Fruit fly (Drosophila melanogaster): ENCODE measurements around the gene Alg14.

Gene Alg14

dm6 chrX:15462436-15462857 lies 9.5 kb upstream of the Alg14 start, which contains the start of the genes shtd, CG6294 and CG6299 (continued):
- no peak for TF ChIP-seq sr (GFP tag; IDR thresholded peaks at IDR 0.05)
- no peak for TF ChIP-seq C15 (GFP tag; IDR thresholded peaks at IDR 0.05)
- no peak for TF ChIP-seq CG10147 (GFP tag; optimal IDR thresholded peaks at IDR 0.05)
- TF ChIP-seq CG6683 (GFP tag; optimal IDR thresholded peaks at IDR 0.05), result no peak
- TF ChIP-seq pho (GFP tag; optimal IDR thresholded peaks at IDR 0.05), result peak; percentile 1
- no peak for TF ChIP-seq Fer2 (tag; optimal IDR thresholded peaks at IDR 0.05)
- no peak for TF ChIP-seq danr (GFP tag; IDR thresholded peaks at IDR 0.05)
- no peak; the same call in 2 of the 3 replicates for TF ChIP-seq CG17361 (GFP tag; IDR thresholded peaks at IDR 0.05)
- no peak for TF ChIP-seq az2 (GFP tag; optimal IDR thresholded peaks at IDR 0.05)
- TF ChIP-seq wek (GFP tag; optimal IDR thresholded peaks at IDR 0.05), result no peak
- no peak for TF ChIP-seq Fer1 (GFP tag; optimal IDR thresholded peaks at IDR 0.05)
- TF ChIP-seq Gug (GFP tag; IDR thresholded peaks at IDR 0.05), result no peak; the same call in 3 of the 4 replicates
- TF ChIP-seq CG15269 (tag; optimal IDR thresholded peaks at IDR 0.05), result no peak
- no peak for TF ChIP-seq jumu (GFP tag; optimal IDR thresholded peaks at IDR 0.05)
- no peak for TF ChIP-seq al (GFP tag; IDR thresholded peaks at IDR 0.05)
- TF ChIP-seq CG15073 (GFP tag; optimal IDR thresholded peaks at IDR 0.05), result no peak
- no peak for TF ChIP-seq CG33557 (GFP tag; optimal IDR thresholded peaks at IDR 0.05)
- peak; percentile 38 for TF ChIP-seq CG15479 (GFP tag; optimal IDR thresholded peaks at IDR 0.05)
- TF ChIP-seq CG8290 (GFP tag; optimal IDR thresholded peaks at IDR 0.05), result peak; percentile 60
- TF ChIP-seq CG8290 (tag; optimal IDR thresholded peaks at IDR 0.05), result no peak
- TF ChIP-seq grn (GFP tag; optimal IDR thresholded peaks at IDR 0.05), result no peak
- no peak for TF ChIP-seq dysf (GFP tag; IDR thresholded peaks at IDR 0.05)
- no peak for TF ChIP-seq HmgD (GFP tag; optimal IDR thresholded peaks at IDR 0.05)
- peak; percentile 93; the same call in 2 of the 3 replicates for TF ChIP-seq mld (GFP tag; IDR thresholded peaks at IDR 0.05; ENCODE audit: partially characterized antibody)
- no peak for TF ChIP-seq Sox102F (GFP tag; optimal IDR thresholded peaks at IDR 0.05)
- TF ChIP-seq CG1832 (GFP tag; optimal IDR thresholded peaks at IDR 0.05), result no peak
- TF ChIP-seq phol (tag; optimal IDR thresholded peaks at IDR 0.05), result peak; percentile 67
- TF ChIP-seq ewg (GFP tag; optimal IDR thresholded peaks at IDR 0.05), result no peak
- TF ChIP-seq ATbp (GFP tag; optimal IDR thresholded peaks at IDR 0.05), result no peak
- TF ChIP-seq cato (GFP tag; optimal IDR thresholded peaks at IDR 0.05; ENCODE audit: borderline replicate concordance), result no peak
- TF ChIP-seq CG10565 (GFP tag; optimal IDR thresholded peaks at IDR 0.05), result no peak
- no peak for TF ChIP-seq kay (GFP tag; optimal IDR thresholded peaks at IDR 0.05)
- TF ChIP-seq CG33213 (GFP tag; optimal IDR thresholded peaks at IDR 0.05), result peak; percentile 48
- TF ChIP-seq CG32532 (GFP tag; IDR thresholded peaks at IDR 0.05), result no peak
- TF ChIP-seq CG5953 (GFP tag; IDR thresholded peaks at IDR 0.05), result no peak
- TF ChIP-seq Trl (optimal IDR thresholded peaks at IDR 0.05), result no peak
- no peak for TF ChIP-seq Trl (GFP tag; optimal IDR thresholded peaks at IDR 0.05)
- peak; percentile 8 for TF ChIP-seq Dip3 (GFP tag; optimal IDR thresholded peaks at IDR 0.05)
- no peak for TF ChIP-seq fd102C (GFP tag; optimal IDR thresholded peaks at IDR 0.05)
- TF ChIP-seq fru (optimal IDR thresholded peaks at IDR 0.05), result no peak
- TF ChIP-seq cwo (GFP tag; optimal IDR thresholded peaks at IDR 0.05), result no peak
- TF ChIP-seq CG32767 (GFP tag; IDR thresholded peaks at IDR 0.05), result no peak
- peak; percentile 84 for TF ChIP-seq sens (GFP tag)
- peak in 1 of 2 experiments; percentile 70 for TF ChIP-seq crp (GFP tag; optimal IDR thresholded peaks at IDR 0.05)
- TF ChIP-seq Hmr (GFP tag; optimal IDR thresholded peaks at IDR 0.05), result no peak
- TF ChIP-seq Jarid2 (GFP tag; optimal IDR thresholded peaks at IDR 0.05), result no peak
- TF ChIP-seq ara (GFP tag; IDR thresholded peaks at IDR 0.05), result no peak
- TF ChIP-seq dm (GFP tag; optimal IDR thresholded peaks at IDR 0.05), result no peak
- TF ChIP-seq CG14965 (GFP tag; optimal IDR thresholded peaks at IDR 0.05; ENCODE audit: borderline replicate concordance), result no peak
- TF ChIP-seq gcm2 (GFP tag; optimal IDR thresholded peaks at IDR 0.05), result no peak
- TF ChIP-seq CG12071 (GFP tag; optimal IDR thresholded peaks at IDR 0.05), result no peak
- TF ChIP-seq hbn (GFP tag; IDR thresholded peaks at IDR 0.05; ENCODE audit: partially characterized antibody), result peak; percentile 79
